ENCODE assay signal across 2 fruit fly cellular contexts in genomic region chr3R:6989417-6989816, dm6.
TF ChIP-seq lines count a peak whose summit lies in the region.

No protein-coding gene starts in this region.

TF ChIP-seq in whole organism, prepupa, 60 proteins besides CTCF, POLR2A, EP300 and RAD21:
- peak; percentile 64 for TF ChIP-seq CG32006 (GFP tag; optimal IDR thresholded peaks at IDR 0.05; lab: Kevin White, UChicago)
- no peak for TF ChIP-seq OdsH (GFP tag; optimal IDR thresholded peaks at IDR 0.05; lab: Kevin White, UChicago)
- peak in 1 of 2 experiments; percentile 26 for TF ChIP-seq salr (GFP tag; optimal IDR thresholded peaks at IDR 0.05; lab: Kevin White, UChicago)
- 0 out of 3 replicates have a peak, but pooled peaks have one; percentile 36 for TF ChIP-seq CG8119 (GFP tag; IDR thresholded peaks at IDR 0.05; lab: Robert Waterston, UW)
- peak; percentile 36 for TF ChIP-seq CG4318 (GFP tag; optimal IDR thresholded peaks at IDR 0.05; lab: Kevin White, UChicago)
- TF ChIP-seq CG3032 (tag; optimal IDR thresholded peaks at IDR 0.05; lab: Kevin White, UChicago), result no peak
- TF ChIP-seq Hr4 (GFP tag; optimal IDR thresholded peaks at IDR 0.05; lab: Kevin White, UChicago), result peak; percentile 33
- TF ChIP-seq CG15336 (GFP tag; IDR thresholded peaks at IDR 0.05; lab: Robert Waterston, UW), result peak; percentile 54

TF ChIP-seq in whole organism, pupa, 21 proteins besides CTCF, POLR2A, EP300 and RAD21:
- TF ChIP-seq Ets98B (GFP tag; IDR thresholded peaks at IDR 0.05; lab: Robert Waterston, UW), result no peak
- TF ChIP-seq CG9948 (tag; optimal IDR thresholded peaks at IDR 0.05; lab: Kevin White, UChicago), result no peak
- no peak for TF ChIP-seq CG10348 (GFP tag; IDR thresholded peaks at IDR 0.05; lab: Robert Waterston, UW)
- TF ChIP-seq Pif1A (GFP tag; optimal IDR thresholded peaks at IDR 0.05; lab: Kevin White, UChicago), result no peak
- no peak for TF ChIP-seq Pif1B (GFP tag; optimal IDR thresholded peaks at IDR 0.05; lab: Kevin White, UChicago)
- peak; percentile 57 for TF ChIP-seq CG14655 (GFP tag; optimal IDR thresholded peaks at IDR 0.05; lab: Kevin White, UChicago)
- TF ChIP-seq CG12605 (GFP tag; IDR thresholded peaks at IDR 0.05; lab: Robert Waterston, UW), result no peak
- no peak for TF ChIP-seq CG17806 (tag; optimal IDR thresholded peaks at IDR 0.05; lab: Kevin White, UChicago)
- no peak for TF ChIP-seq D1 (tag; optimal IDR thresholded peaks at IDR 0.05; lab: Kevin White, UChicago)
- no peak for TF ChIP-seq Snoo (tag; optimal IDR thresholded peaks at IDR 0.05; lab: Kevin White, UChicago)
- TF ChIP-seq CG15710 (tag; optimal IDR thresholded peaks at IDR 0.05; lab: Kevin White, UChicago), result no peak
- no peak for TF ChIP-seq CG13204 (GFP tag; optimal IDR thresholded peaks at IDR 0.05; lab: Kevin White, UChicago)
- TF ChIP-seq gl (tag; optimal IDR thresholded peaks at IDR 0.05; lab: Kevin White, UChicago), result no peak
- no peak for TF ChIP-seq fd96Ca (GFP tag; IDR thresholded peaks at IDR 0.05; lab: Robert Waterston, UW)
- no peak for TF ChIP-seq rn (GFP tag; IDR thresholded peaks at IDR 0.05; lab: Robert Waterston, UW)
- TF ChIP-seq CG8301 (tag; optimal IDR thresholded peaks at IDR 0.05; lab: Kevin White, UChicago), result peak; percentile 59
- no peak for TF ChIP-seq CG34367 (tag; optimal IDR thresholded peaks at IDR 0.05; lab: Kevin White, UChicago)
